Fruit fly (Drosophila melanogaster) whole organism, prepupa: Measurements from ENCODE around the gene PolrMT.

Experiments used
- CG10631 ChIP-seq: fragments of 200-800 bp; sonication (Bioruptor generic); optimal IDR thresholded peaks from 2 replicates; lab custom pipeline; 2016; ENCODE audit warnings: missing biosample characterization, missing genetic modification characterization
- CG11294 ChIP-seq: fragments of 200-800 bp; sonication (Bioruptor generic); IDR thresholded peaks from 2 replicates; pipeline ENCODE4 v1.3.6; 2022; ENCODE audit warnings: missing biosample characterization, missing genetic modification characterization
- CG11762 ChIP-seq: fragments of 200-800 bp; sonication (Bioruptor generic); optimal IDR thresholded peaks from 3 replicates; lab custom pipeline; 2016; ENCODE audit warnings: missing biosample characterization, missing genetic modification characterization; ENCODE audit not compliant: insufficient read depth
- CG1621 ChIP-seq: fragments of 200-800 bp; sonication (Bioruptor generic); optimal IDR thresholded peaks from 3 replicates; lab custom pipeline; 2018; ENCODE audit warnings: missing biosample characterization, mild to moderate bottlenecking, missing genetic modification characterization
- CG16779 ChIP-seq: fragments of 200-800 bp; sonication (Bioruptor generic); optimal IDR thresholded peaks from 3 replicates; lab custom pipeline; 2017; ENCODE audit warnings: missing biosample characterization, mild to moderate bottlenecking, missing genetic modification characterization
- CG3032 ChIP-seq: fragments of 200-800 bp; optimal IDR thresholded peaks from 2 replicates; lab custom pipeline; 2019; ENCODE audit warnings: missing biosample characterization, mild to moderate bottlenecking, missing genetic modification characterization, moderate library complexity
- CG31627 ChIP-seq: fragments of 200-800 bp; sonication (Bioruptor generic); optimal IDR thresholded peaks from 3 replicates; lab custom pipeline; 2016; ENCODE audit warnings: missing biosample characterization, missing genetic modification characterization
- CG32006 ChIP-seq: fragments of 200-800 bp; sonication (Bioruptor generic); optimal IDR thresholded peaks from 3 replicates; lab custom pipeline; 2017; ENCODE audit warnings: missing biosample characterization, mild to moderate bottlenecking, missing genetic modification characterization
- CG34406 ChIP-seq: fragments of 200-800 bp; sonication (Bioruptor generic); optimal IDR thresholded peaks from 3 replicates; lab custom pipeline; 2016; ENCODE audit warnings: missing biosample characterization, missing genetic modification characterization
- CG4318 ChIP-seq: fragments of 200-800 bp; sonication (Bioruptor generic); optimal IDR thresholded peaks from 3 replicates; lab custom pipeline; 2017; ENCODE audit warnings: missing biosample characterization, mild to moderate bottlenecking, missing genetic modification characterization
- CG6163 ChIP-seq: fragments of 200-800 bp; sonication (Bioruptor generic); IDR thresholded peaks from 3 replicates; pipeline ENCODE4 v1.3.6; 2022; ENCODE audit warnings: missing biosample characterization, missing genetic modification characterization
- CG6276 ChIP-seq: fragments of 200-800 bp; sonication (Bioruptor generic); optimal IDR thresholded peaks from 2 replicates; lab custom pipeline; 2017; ENCODE audit warnings: missing biosample characterization, mild to moderate bottlenecking, missing genetic modification characterization
- CG6792 ChIP-seq: fragments of 200-800 bp; sonication (Bioruptor generic); optimal IDR thresholded peaks from 3 replicates; lab custom pipeline; 2016; ENCODE audit warnings: missing biosample characterization, missing genetic modification characterization
- CG6808 ChIP-seq: fragments of 200-800 bp; sonication (Bioruptor generic); optimal IDR thresholded peaks from 3 replicates; lab custom pipeline; 2017; ENCODE audit warnings: missing biosample characterization, missing genetic modification characterization, mild to moderate bottlenecking, moderate library complexity, missing genetic modification reagents
- CG6854 ChIP-seq: fragments of 200-800 bp; sonication (Bioruptor generic); optimal IDR thresholded peaks from 2 replicates; lab custom pipeline; 2017; ENCODE audit warnings: missing biosample characterization, mild to moderate bottlenecking, missing genetic modification characterization
- CG7368 ChIP-seq: fragments of 200-800 bp; sonication (Bioruptor generic); optimal IDR thresholded peaks from 3 replicates; lab custom pipeline; 2016; ENCODE audit warnings: missing biosample characterization, missing genetic modification characterization
- CG8119 ChIP-seq: fragments of 200-800 bp; sonication (Bioruptor generic); IDR thresholded peaks from 3 replicates; pipeline ENCODE4 v1.3.6; 2022; ENCODE audit warnings: missing biosample characterization, missing genetic modification characterization
- CG8319 ChIP-seq: fragments of 200-800 bp; sonication (Bioruptor generic); optimal IDR thresholded peaks from 3 replicates; lab custom pipeline; 2016; ENCODE audit warnings: missing biosample characterization, missing genetic modification characterization
- CG8632 ChIP-seq: fragments of 200-800 bp; sonication (Bioruptor generic); optimal IDR thresholded peaks from 3 replicates; lab custom pipeline; 2016; ENCODE audit warnings: missing biosample characterization, missing genetic modification characterization
- CG9139 ChIP-seq: fragments of 200-800 bp; sonication (Bioruptor generic); optimal IDR thresholded peaks from 3 replicates; lab custom pipeline; 2017; ENCODE audit warnings: missing biosample characterization, mild to moderate bottlenecking, missing genetic modification characterization
- Eip75B ChIP-seq: fragments of 200-800 bp; sonication (Bioruptor generic); optimal IDR thresholded peaks from 3 replicates; lab custom pipeline; 2016; ENCODE audit warnings: missing biosample characterization, missing genetic modification characterization
- Eip78C ChIP-seq: fragments of 200-800 bp; sonication (Bioruptor generic); peaks from one replicate; lab custom pipeline; 2016; ENCODE audit warnings: missing biosample characterization, missing genetic modification characterization
- Eip93F ChIP-seq: fragments of 200-800 bp; sonication (Bioruptor generic); optimal IDR thresholded peaks from 2 replicates; lab custom pipeline; 2016; ENCODE audit warnings: missing biosample characterization, mild to moderate bottlenecking, missing genetic modification characterization
- Ets96B ChIP-seq: fragments of 200-800 bp; optimal IDR thresholded peaks from 2 replicates; lab custom pipeline; 2019; ENCODE audit warnings: missing biosample characterization, mild to moderate bottlenecking, missing genetic modification characterization, moderate library complexity
- Gug ChIP-seq: fragments of 200-800 bp; sonication (Bioruptor generic); IDR thresholded peaks from 2 replicates; pipeline ENCODE4 v1.3.6; 2022; ENCODE audit warnings: missing biosample characterization, missing genetic modification characterization
- Hr38 ChIP-seq: sonication (Bioruptor generic); optimal IDR thresholded peaks from 2 replicates; lab custom pipeline; 2016; ENCODE audit warnings: missing biosample characterization, missing genetic modification characterization
- Lpt ChIP-seq: fragments of 200-800 bp; sonication (Bioruptor generic); optimal IDR thresholded peaks from 3 replicates; lab custom pipeline; 2016; ENCODE audit warnings: missing biosample characterization, missing genetic modification characterization
- Met ChIP-seq: fragments of 200-800 bp; sonication (Bioruptor generic); optimal IDR thresholded peaks from 3 replicates; lab custom pipeline; 2016; ENCODE audit warnings: missing biosample characterization, missing genetic modification characterization
- OdsH ChIP-seq: fragments of 200-800 bp; sonication (Bioruptor generic); optimal IDR thresholded peaks from 3 replicates; lab custom pipeline; 2016; ENCODE audit warnings: missing biosample characterization, missing genetic modification characterization
- Smox ChIP-seq: fragments of 200-800 bp; sonication (Bioruptor generic); optimal IDR thresholded peaks from 3 replicates; lab custom pipeline; 2016; ENCODE audit warnings: missing biosample characterization, missing genetic modification characterization
- Sox14 ChIP-seq: fragments of 200-800 bp; sonication (Bioruptor generic); optimal IDR thresholded peaks from 3 replicates; lab custom pipeline; 2016; ENCODE audit warnings: missing biosample characterization, missing genetic modification characterization
- Sox15 ChIP-seq: fragments of 200-800 bp; sonication (Bioruptor generic); optimal IDR thresholded peaks from 3 replicates; lab custom pipeline; 2016; ENCODE audit warnings: missing biosample characterization, missing genetic modification characterization
- achi ChIP-seq: fragments of 200-800 bp; sonication (Bioruptor generic); optimal IDR thresholded peaks from 3 replicates; lab custom pipeline; 2016; ENCODE audit warnings: missing biosample characterization, missing genetic modification characterization
- dac ChIP-seq: fragments of 200-800 bp; sonication (Bioruptor generic); optimal IDR thresholded peaks from 2 replicates; lab custom pipeline; 2017; ENCODE audit warnings: missing biosample characterization, mild to moderate bottlenecking, missing genetic modification characterization
- dsx ChIP-seq: fragments of 200-800 bp; optimal IDR thresholded peaks from 3 replicates; lab custom pipeline; 2019; ENCODE audit warnings: missing biosample characterization, mild to moderate bottlenecking, missing genetic modification characterization, moderate library complexity; ENCODE audit not compliant: poor library complexity, severe bottlenecking
- eg ChIP-seq: fragments of 200-800 bp; sonication (Bioruptor generic); IDR thresholded peaks from 3 replicates; pipeline ENCODE4 v1.3.6; 2022; ENCODE audit warnings: missing biosample characterization, missing genetic modification characterization
- esn ChIP-seq: fragments of 200-800 bp; sonication (Bioruptor generic); optimal IDR thresholded peaks from 2 replicates; lab custom pipeline; 2016; ENCODE audit warnings: missing biosample characterization, mild to moderate bottlenecking, missing genetic modification characterization, moderate library complexity
- fd59A ChIP-seq: fragments of 200-800 bp; sonication (Bioruptor generic); optimal IDR thresholded peaks from 2 replicates; lab custom pipeline; 2017; ENCODE audit warnings: missing biosample characterization, mild to moderate bottlenecking, missing genetic modification characterization, missing genetic modification reagents
- fd85E ChIP-seq: fragments of 200-800 bp; sonication (Bioruptor generic); optimal IDR thresholded peaks from 3 replicates; lab custom pipeline; 2016; ENCODE audit warnings: missing biosample characterization, missing genetic modification characterization
- fkh ChIP-seq: fragments of 200-800 bp; sonication (Bioruptor generic); optimal IDR thresholded peaks from 3 replicates; lab custom pipeline; 2017; ENCODE audit warnings: missing biosample characterization, mild to moderate bottlenecking, missing genetic modification characterization, moderate library complexity
- lz ChIP-seq: fragments of 200-800 bp; sonication (Bioruptor generic); optimal IDR thresholded peaks from 3 replicates; lab custom pipeline; 2016; ENCODE audit warnings: missing biosample characterization, missing genetic modification characterization
- net ChIP-seq: fragments of 200-800 bp; sonication (Bioruptor generic); optimal IDR thresholded peaks from 3 replicates; lab custom pipeline; 2016; ENCODE audit warnings: missing biosample characterization, missing genetic modification characterization
- pdm3 ChIP-seq: fragments of 200-800 bp; sonication (Bioruptor generic); optimal IDR thresholded peaks from 3 replicates; lab custom pipeline; 2016; ENCODE audit warnings: missing biosample characterization, missing genetic modification characterization
- salr ChIP-seq, 2 experiments: fragments of 200-800 bp; sonication (Bioruptor generic); optimal IDR thresholded peaks; 3 replicates each; lab custom pipeline; 2016 to 2018; ENCODE audit warnings: missing biosample characterization in 2 of 2, missing genetic modification characterization in 2 of 2, mild to moderate bottlenecking in 1 of 2
- ss ChIP-seq, 2 experiments: fragments of 200-800 bp; sonication (Bioruptor generic); optimal IDR thresholded peaks; 2 replicates in 1 of 2; 3 replicates in 1 of 2; lab custom pipeline; 2017 to 2018; ENCODE audit warnings: mild to moderate bottlenecking in 2 of 2, missing biosample characterization in 2 of 2, missing genetic modification characterization in 2 of 2, moderate library complexity in 1 of 2
- topi ChIP-seq: fragments of 200-800 bp; sonication (Bioruptor generic); optimal IDR thresholded peaks from 3 replicates; lab custom pipeline; 2016; ENCODE audit warnings: missing biosample characterization, missing genetic modification characterization
- vri ChIP-seq: fragments of 200-800 bp; sonication (Bioruptor generic); optimal IDR thresholded peaks from 3 replicates; lab custom pipeline; 2016; ENCODE audit warnings: missing biosample characterization, mild to moderate bottlenecking, missing genetic modification characterization

Gene PolrMT

DNA sequence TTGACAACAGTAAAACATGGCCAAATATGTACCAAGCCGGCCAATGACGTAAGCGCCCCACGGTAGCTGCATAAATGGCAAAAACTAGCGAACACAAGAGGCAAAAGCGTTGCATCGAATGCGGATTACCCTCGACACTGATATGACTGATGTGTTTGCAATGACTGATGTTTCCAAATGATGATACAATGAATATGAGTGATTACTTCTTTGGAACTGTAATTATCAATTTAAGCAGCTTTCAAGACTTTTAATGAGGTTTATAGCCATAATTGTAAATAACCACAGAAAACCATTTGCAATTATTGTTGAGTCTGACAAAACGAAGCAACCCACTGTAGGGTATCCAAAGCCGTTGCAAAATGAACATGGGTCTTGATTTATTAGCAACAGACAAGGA lies 34.6 kb downstream of the PolrMT start (continued):
- TF ChIP-seq CG11294 (GFP tag; lab: Robert Waterston, UW) = no peak
- no peak for TF ChIP-seq ss (GFP tag; optimal IDR thresholded peaks at IDR 0.05; lab: Kevin White, UChicago)
- peak; percentile 32 for TF ChIP-seq CG4318 (GFP tag; lab: Kevin White, UChicago)
- TF ChIP-seq CG3032 = no peak
- no peak for TF ChIP-seq Eip75B (GFP tag; lab: Kevin White, UChicago)
- no peak for TF ChIP-seq CG8319
- TF ChIP-seq CG31627 (GFP tag; lab: Kevin White, UChicago) = no peak
- TF ChIP-seq CG8119 = peak; percentile 67
- TF ChIP-seq CG1621 (tag; lab: Kevin White, UChicago) = no peak
- 0 out of 2 replicates have a peak, but pooled peaks have one; percentile 23 for TF ChIP-seq Gug (GFP tag; lab: Robert Waterston, UW)
- TF ChIP-seq topi (GFP tag; lab: Kevin White, UChicago) = no peak
- no peak for TF ChIP-seq CG6808
- TF ChIP-seq net = peak; percentile 17
- no peak for TF ChIP-seq Met
- no peak for TF ChIP-seq Sox14 (GFP tag; lab: Kevin White, UChicago)
- TF ChIP-seq, all 60 proteins: peak for 22

DNA sequence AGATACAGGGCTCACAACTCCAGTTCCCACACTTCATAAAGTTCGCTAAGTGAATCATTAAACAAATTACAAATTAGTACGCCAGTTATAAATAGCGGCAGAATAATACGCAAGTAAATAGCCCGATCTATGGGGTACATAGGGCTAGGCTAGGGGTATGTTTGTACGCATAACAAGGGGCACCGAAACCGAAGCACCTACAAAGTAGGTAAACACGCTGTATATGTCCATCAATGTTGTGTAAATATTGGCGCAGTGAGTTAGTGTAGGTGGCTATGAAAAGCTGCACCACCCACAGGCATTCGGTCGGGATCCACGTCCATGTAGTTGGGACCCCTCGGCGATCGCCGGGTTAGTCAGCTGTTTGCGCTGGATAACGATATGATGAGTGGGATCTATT lies 36.0 kb downstream of the PolrMT start:
- no peak for TF ChIP-seq Met
- no peak for TF ChIP-seq Eip93F (GFP tag; lab: Kevin White, UChicago)
- no peak for TF ChIP-seq fd85E (GFP tag; lab: Kevin White, UChicago)
- TF ChIP-seq Smox (GFP tag; lab: Kevin White, UChicago) = no peak
- TF ChIP-seq CG6854 (GFP tag; lab: Kevin White, UChicago) = no peak
- TF ChIP-seq fkh = peak; percentile 100
- TF ChIP-seq CG10631 (GFP tag; lab: Kevin White, UChicago) = peak; percentile 84
- TF ChIP-seq CG8632 (GFP tag; lab: Kevin White, UChicago) = peak; percentile 56
- TF ChIP-seq salr (GFP tag; optimal IDR thresholded peaks at IDR 0.05; lab: Kevin White, UChicago) = peak; percentile 66 to 67
- TF ChIP-seq topi (GFP tag; lab: Kevin White, UChicago) = no peak
- peak; percentile 3 for TF ChIP-seq Sox14 (GFP tag; lab: Kevin White, UChicago)
- TF ChIP-seq fd59A = peak; percentile 60
- peak; percentile 64 for TF ChIP-seq CG6808
- TF ChIP-seq CG32006 = peak; percentile 68
- peak; percentile 15 for TF ChIP-seq dac (GFP tag; lab: Kevin White, UChicago)
- TF ChIP-seq Lpt (GFP tag; lab: Kevin White, UChicago) = peak; percentile 60
- TF ChIP-seq CG3032 = peak; percentile 58
- peak; percentile 70; the same call in 2 of the 3 replicates for TF ChIP-seq CG8119
- TF ChIP-seq CG11762 (GFP tag; lab: Kevin White, UChicago) = peak; percentile 61
- TF ChIP-seq Gug (GFP tag; lab: Robert Waterston, UW) = peak; percentile 68
- TF ChIP-seq lz = no peak
- peak; percentile 70 for TF ChIP-seq CG7368 (GFP tag; lab: Kevin White, UChicago)
- TF ChIP-seq CG8319 = peak; percentile 3
- no peak for TF ChIP-seq Sox15 (GFP tag; lab: Kevin White, UChicago)
- TF ChIP-seq CG4318 (GFP tag; lab: Kevin White, UChicago) = peak; percentile 18
- peak; percentile 43 for TF ChIP-seq Ets96B (tag; lab: Kevin White, UChicago)
- peak; percentile 73 for TF ChIP-seq OdsH (GFP tag; lab: Kevin White, UChicago)
- TF ChIP-seq CG6792 (GFP tag; lab: Kevin White, UChicago) = peak; percentile 51
- peak; percentile 52 for TF ChIP-seq vri
- TF ChIP-seq Eip75B (GFP tag; lab: Kevin White, UChicago) = peak; percentile 35
- peak; percentile 34; the same call in 1 of the 2 replicates for TF ChIP-seq CG11294 (GFP tag; lab: Robert Waterston, UW)
- TF ChIP-seq eg (GFP tag; lab: Robert Waterston, UW) = peak; percentile 78
- TF ChIP-seq CG16779 = no peak
- TF ChIP-seq ss (GFP tag; optimal IDR thresholded peaks at IDR 0.05; lab: Kevin White, UChicago) = peak; percentile 26 to 61
- TF ChIP-seq CG9139 (GFP tag; lab: Kevin White, UChicago) = peak; percentile 51
- TF ChIP-seq esn (GFP tag; lab: Kevin White, UChicago) = no peak
- peak; percentile 81 for TF ChIP-seq CG6163 (GFP tag; lab: Robert Waterston, UW)
- TF ChIP-seq achi (GFP tag; lab: Kevin White, UChicago) = peak; percentile 73
- peak; percentile 20 for TF ChIP-seq CG34406
- TF ChIP-seq dsx (GFP tag; lab: Kevin White, UChicago) = peak; percentile 37
- TF ChIP-seq CG6276 (GFP tag; lab: Kevin White, UChicago) = peak; percentile 54
- peak; percentile 89 for TF ChIP-seq Hr38
- TF ChIP-seq CG1621 (tag; lab: Kevin White, UChicago) = peak; percentile 75
- TF ChIP-seq CG31627 (GFP tag; lab: Kevin White, UChicago) = no peak
- TF ChIP-seq pdm3 (GFP tag; lab: Kevin White, UChicago) = peak; percentile 74
- peak; percentile 89 for TF ChIP-seq Eip78C (GFP tag; lab: Kevin White, UChicago)
